Fruit fly (Drosophila melanogaster): ENCODE results near the gene COX5BL.

Gene COX5BL

dm6 chr2L:6536044-6536581 lies 23.1 kb upstream of the COX5BL start (continued):
- TF ChIP-seq CG13287 (GFP tag; IDR thresholded peaks at IDR 0.05; ENCODE audit: partially characterized antibody) (peak; percentile 57), Kr (GFP tag; optimal IDR thresholded peaks at IDR 0.05) (no peak), stc (GFP tag; IDR thresholded peaks at IDR 0.05) (no peak), tgo (GFP tag; IDR thresholded peaks at IDR 0.05) (no peak), CG14710 (tag; optimal IDR thresholded peaks at IDR 0.05) (no peak), bsh (GFP tag; optimal IDR thresholded peaks at IDR 0.05) (no peak), CG34224 (GFP tag; IDR thresholded peaks at IDR 0.05; ENCODE audit: partially characterized antibody) (no peak), Doc3 (GFP tag; IDR thresholded peaks at IDR 0.05; ENCODE audit: partially characterized antibody) (no peak), CG2199 (GFP tag; IDR thresholded peaks at IDR 0.05) (no peak; the same call in 2 of the 3 replicates), CG11456 (GFP tag; IDR thresholded peaks at IDR 0.05) (no peak), CG10462 (GFP tag; optimal IDR thresholded peaks at IDR 0.05) (no peak), wek (GFP tag; optimal IDR thresholded peaks at IDR 0.05) (no peak), Hr39 (optimal IDR thresholded peaks at IDR 0.05) (no peak), CG7786 (GFP tag; optimal IDR thresholded peaks at IDR 0.05) (no peak), CG33213 (GFP tag; optimal IDR thresholded peaks at IDR 0.05) (no peak), GATAe (GFP tag; conservative IDR thresholded peaks at IDR 0.05) (no peak), CG13424 (tag; optimal IDR thresholded peaks at IDR 0.05) (no peak), CG18476 (GFP tag; optimal IDR thresholded peaks at IDR 0.05) (no peak), CG15269 (tag; optimal IDR thresholded peaks at IDR 0.05) (no peak), CG1529 (GFP tag; optimal IDR thresholded peaks at IDR 0.05) (no peak), unc-4 (GFP tag; IDR thresholded peaks at IDR 0.05; ENCODE audit: partially characterized antibody) (peak; percentile 39; the same call in 1 of the 2 replicates), repo (GFP tag; optimal IDR thresholded peaks at IDR 0.05) (no peak), nerfin-1 (tag; optimal IDR thresholded peaks at IDR 0.05) (no peak), grau (tag; optimal IDR thresholded peaks at IDR 0.05) (no peak), Oaz (GFP tag; IDR thresholded peaks at IDR 0.05) (no peak), Gsc (GFP tag; IDR thresholded peaks at IDR 0.05) (no peak), CG9797 (GFP tag; optimal IDR thresholded peaks at IDR 0.05) (no peak), CG7271 (tag; optimal IDR thresholded peaks at IDR 0.05) (no peak), CG4424 (GFP tag; optimal IDR thresholded peaks at IDR 0.05) (no peak), p53 (GFP tag; optimal IDR thresholded peaks at IDR 0.05) (no peak), eyg (GFP tag; optimal IDR thresholded peaks at IDR 0.05) (no peak), oc (tag; optimal IDR thresholded peaks at IDR 0.05) (peak; percentile 41), fu2 (GFP tag; optimal IDR thresholded peaks at IDR 0.05) (no peak), Opbp (GFP tag; IDR thresholded peaks at IDR 0.05; ENCODE audit: partially characterized antibody) (peak; percentile 73; the same call in 2 of the 3 replicates), Vsx1 (GFP tag; optimal IDR thresholded peaks at IDR 0.05) (no peak), CG4854 (GFP tag; optimal IDR thresholded peaks at IDR 0.05) (no peak), CG8290 (GFP tag; optimal IDR thresholded peaks at IDR 0.05) (no peak), CG8290 (tag; optimal IDR thresholded peaks at IDR 0.05) (no peak), klu (GFP tag; IDR thresholded peaks at IDR 0.05) (no peak), Sry-δ (GFP tag; optimal IDR thresholded peaks at IDR 0.05) (no peak), dati (GFP tag; IDR thresholded peaks at IDR 0.05) (no peak), HHEX (GFP tag; optimal IDR thresholded peaks at IDR 0.05) (no peak), CG15073 (GFP tag; optimal IDR thresholded peaks at IDR 0.05) (no peak), HmgD (GFP tag; optimal IDR thresholded peaks at IDR 0.05) (no peak), CG2889 (GFP tag; IDR thresholded peaks at IDR 0.05) (no peak), CG8359 (GFP tag; optimal IDR thresholded peaks at IDR 0.05; ENCODE audit: borderline replicate concordance) (no peak), sisA (GFP tag; IDR thresholded peaks at IDR 0.05) (no peak), Hand (GFP tag; optimal IDR thresholded peaks at IDR 0.05) (no peak), Dfd (GFP tag; optimal IDR thresholded peaks at IDR 0.05) (no peak), lab (GFP tag; optimal IDR thresholded peaks at IDR 0.05) (no peak), vvl (GFP tag; IDR thresholded peaks at IDR 0.05) (peak; percentile 66; the same call in 1 of the 2 replicates)
